Worm (Caenorhabditis elegans) whole organism, L1 larva: ENCODE data around the gene gst-31.
A peak's percentile ranks its signal among the peaks of the same experiment; 100 is the strongest.

Experiments
- F16B12.6 ChIP-seq: fragments of 150-350 bp; optimal IDR thresholded peaks from 2 replicates; lab custom pipeline; 2014; ENCODE audit warnings: missing biosample characterization, missing genetic modification characterization
- ceh-82 ChIP-seq, 3 experiments: fragments of 150-350 bp in 1 of 3; sonication (generic microtip) in 2 of 3; optimal IDR thresholded peaks; 2 replicates each; lab custom pipeline; 2014 to 2017; ENCODE audit warnings: missing biosample characterization in 3 of 3, missing genetic modification characterization in 3 of 3
- fos-1 ChIP-seq: fragments of 150-350 bp; optimal IDR thresholded peaks from 2 replicates; lab custom pipeline; 2014; ENCODE audit warnings: missing biosample characterization, missing genetic modification characterization
- nhr-85 ChIP-seq: sonication (generic microtip); peaks from one replicate; lab custom pipeline; 2016; ENCODE audit warnings: missing genetic modification characterization, inconsistent platforms, missing compliant biosample characterization

DNA sequence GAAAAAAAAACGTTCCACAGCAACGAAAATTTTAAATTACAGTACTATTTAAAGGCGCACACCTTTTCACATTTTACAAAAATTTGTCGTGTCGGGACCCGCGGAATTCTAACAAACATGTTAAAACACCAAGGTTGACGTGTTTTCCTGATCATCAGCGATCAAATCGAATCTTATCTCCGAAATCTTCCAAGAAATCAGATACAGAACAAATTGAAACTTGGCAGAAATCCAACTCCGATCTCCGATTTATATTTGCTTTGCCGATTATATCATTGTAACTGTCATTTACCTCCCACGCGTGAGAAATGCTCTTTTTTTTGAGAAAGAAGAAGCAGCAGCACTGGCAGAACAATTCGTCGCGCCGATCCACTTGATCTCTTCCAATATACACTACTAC is 39.0 kb upstream of the gst-31 start:
- TF ChIP-seq F16B12.6 (tag; lab: Kevin White, UChicago) (no peak), nhr-85 (tag; lab: Kevin White, UChicago) (peak; percentile 90), fos-1 (tag; lab: Kevin White, UChicago) (no peak), ceh-82 (tag; optimal IDR thresholded peaks at IDR 0.05; lab: Kevin White, UChicago) (no peak)
